Worm (Caenorhabditis elegans) whole organism, L4 larva: ENCODE measurements around the gene rla-2.

Experiments used
- F26F4.8 ChIP-seq: fragments of 200-800 bp; sonication (Bioruptor generic); conservative IDR thresholded peaks from 2 replicates; pipeline ENCODE4 v1.3.6; 2022; ENCODE audit warnings: missing genetic modification characterization, missing compliant biosample characterization
- F49E8.2 ChIP-seq: sonication (generic microtip); optimal IDR thresholded peaks from 2 replicates; lab custom pipeline; 2016; ENCODE audit warnings: missing compliant biosample characterization, mild to moderate bottlenecking, missing genetic modification characterization, borderline replicate concordance
- Y48G9A.11 ChIP-seq: fragments of 200-800 bp; sonication (Bioruptor generic); IDR thresholded peaks from 2 replicates; pipeline ENCODE4 v1.3.6; 2022; ENCODE audit warnings: missing genetic modification reagents, missing genetic modification characterization, missing compliant biosample characterization
- Y75B8A.6 ChIP-seq: fragments of 200-800 bp; sonication (Bioruptor generic); IDR thresholded peaks from 2 replicates; pipeline ENCODE4 v1.3.6; 2022; ENCODE audit warnings: missing genetic modification reagents, missing genetic modification characterization, missing compliant biosample characterization
- ZK337.2 ChIP-seq: fragments of 200-800 bp; sonication (Bioruptor generic); IDR thresholded peaks from 2 replicates; pipeline ENCODE4 v1.3.6; 2022; ENCODE audit warnings: missing genetic modification reagents, missing genetic modification characterization, missing compliant biosample characterization
- aha-1 ChIP-seq: fragments of 150-350 bp; peaks from one replicate; lab custom pipeline; 2014; ENCODE audit warnings: missing biosample characterization, missing genetic modification characterization
- ama-1 ChIP-seq: fragments of 150-350 bp; optimal IDR thresholded peaks from 2 replicates; lab custom pipeline; 2014; ENCODE audit warnings: inconsistent platforms, mixed read lengths
- arid-1 ChIP-seq: fragments of 200-800 bp; sonication (Bioruptor generic); conservative IDR thresholded peaks from 2 replicates; pipeline ENCODE4 v1.3.6; 2022; ENCODE audit warnings: missing genetic modification reagents, missing genetic modification characterization, missing compliant biosample characterization
- attf-4 ChIP-seq: sonication (generic microtip); optimal IDR thresholded peaks from 3 replicates; lab custom pipeline; 2017; ENCODE audit warnings: missing biosample characterization, missing genetic modification characterization
- ceh-44 ChIP-seq: fragments of 200-800 bp; sonication (Bioruptor generic); IDR thresholded peaks from 2 replicates; pipeline ENCODE4 v1.3.6; 2022; ENCODE audit warnings: missing genetic modification reagents, missing genetic modification characterization, missing compliant biosample characterization
- ceh-82 ChIP-seq: sonication (generic microtip); optimal IDR thresholded peaks from 2 replicates; lab custom pipeline; 2017; ENCODE audit warnings: missing biosample characterization, missing genetic modification characterization
- ces-1 ChIP-seq: fragments of 150-350 bp; sonication (generic microtip); optimal IDR thresholded peaks from 4 replicates; lab custom pipeline; 2014; ENCODE audit warnings: missing biosample characterization, missing genetic modification reagents, missing genetic modification characterization
- dmd-6 ChIP-seq: fragments of 200-800 bp; sonication (Bioruptor generic); IDR thresholded peaks from 2 replicates; pipeline ENCODE4 v1.3.6; 2022; ENCODE audit warnings: missing genetic modification reagents, missing genetic modification characterization, missing compliant biosample characterization
- dmd-8 ChIP-seq: fragments of 200-800 bp; sonication (Bioruptor generic); IDR thresholded peaks from 2 replicates; pipeline ENCODE4 v1.3.6; 2022; ENCODE audit warnings: missing genetic modification characterization, missing compliant biosample characterization
- dmd-9 ChIP-seq: fragments of 200-800 bp; sonication (Bioruptor generic); IDR thresholded peaks from 2 replicates; pipeline ENCODE4 v1.3.6; 2022; ENCODE audit warnings: missing genetic modification reagents, missing genetic modification characterization, missing compliant biosample characterization
- dpl-1 ChIP-seq: fragments of 150-350 bp; optimal IDR thresholded peaks from 2 replicates; lab custom pipeline; 2014; ENCODE audit warnings: missing biosample characterization, missing genetic modification reagents, missing genetic modification characterization
- fkh-10 ChIP-seq: fragments of 150-350 bp; optimal IDR thresholded peaks from 2 replicates; lab custom pipeline; 2014; ENCODE audit warnings: missing biosample characterization, missing genetic modification reagents, missing genetic modification characterization
- fos-1 ChIP-seq: fragments of 150-350 bp; optimal IDR thresholded peaks from 2 replicates; lab custom pipeline; 2014; ENCODE audit warnings: missing biosample characterization, missing genetic modification characterization
- gei-8 ChIP-seq: fragments of 200-800 bp; sonication (Bioruptor generic); optimal IDR thresholded peaks from 2 replicates; lab custom pipeline; 2018; ENCODE audit warnings: mild to moderate bottlenecking, missing genetic modification characterization, missing compliant biosample characterization
- hlh-11 ChIP-seq: fragments of 200-800 bp; sonication (Bioruptor generic); optimal IDR thresholded peaks from 2 replicates; lab custom pipeline; 2018; ENCODE audit warnings: mild to moderate bottlenecking, missing genetic modification characterization, missing compliant biosample characterization
- hlh-30 ChIP-seq: sonication (generic microtip); optimal IDR thresholded peaks from 2 replicates; lab custom pipeline; 2017; ENCODE audit warnings: antibody characterized with exemption, mild to moderate bottlenecking, missing genetic modification characterization, missing compliant biosample characterization; ENCODE audit not compliant: insufficient read depth
- jun-1 ChIP-seq: fragments of 150-350 bp; optimal IDR thresholded peaks from 2 replicates; lab custom pipeline; 2014; ENCODE audit warnings: missing biosample characterization, missing genetic modification reagents, missing genetic modification characterization
- lim-7 ChIP-seq: fragments of 200-800 bp; sonication (Bioruptor generic); IDR thresholded peaks from 2 replicates; pipeline ENCODE4 v1.3.6; 2022; ENCODE audit warnings: missing genetic modification characterization, missing compliant biosample characterization
- lin-1 ChIP-seq: fragments of 200-800 bp; sonication (Bioruptor generic); IDR thresholded peaks from 2 replicates; pipeline ENCODE4 v1.3.6; 2022; ENCODE audit warnings: missing genetic modification reagents, missing genetic modification characterization, missing compliant biosample characterization
- lin-13 ChIP-seq: fragments of 150-350 bp; optimal IDR thresholded peaks from 2 replicates; lab custom pipeline; 2014; ENCODE audit warnings: missing biosample characterization, missing genetic modification reagents, missing genetic modification characterization
- lin-15B ChIP-seq: fragments of 150-350 bp; sonication (generic microtip); optimal IDR thresholded peaks from 3 replicates; lab custom pipeline; 2014; ENCODE audit warnings: missing biosample characterization, missing genetic modification characterization
- lin-38 ChIP-seq: fragments of 200-800 bp; sonication (Bioruptor generic); IDR thresholded peaks from 2 replicates; pipeline ENCODE4 v1.3.6; 2022; ENCODE audit warnings: missing genetic modification reagents, missing genetic modification characterization, missing compliant biosample characterization
- lir-3 ChIP-seq: sonication (generic microtip); optimal IDR thresholded peaks from 2 replicates; lab custom pipeline; 2016; ENCODE audit warnings: mild to moderate bottlenecking, missing genetic modification characterization, missing compliant biosample characterization
- lsy-2 ChIP-seq, 2 experiments: fragments of 150-350 bp in 1 of 2; sonication (generic microtip) in 1 of 2; optimal IDR thresholded peaks; 2 replicates each; lab custom pipeline; 2014 to 2017; ENCODE audit warnings: missing biosample characterization in 2 of 2, missing genetic modification characterization in 2 of 2
- mxl-2 ChIP-seq: fragments of 200-800 bp; sonication (Bioruptor generic); conservative IDR thresholded peaks from 2 replicates; pipeline ENCODE4 v1.3.6; 2022; ENCODE audit warnings: missing genetic modification reagents, missing genetic modification characterization, missing compliant biosample characterization
- nhr-10 ChIP-seq: fragments of 150-350 bp; optimal IDR thresholded peaks from 2 replicates; lab custom pipeline; 2014; ENCODE audit warnings: missing biosample characterization, missing genetic modification characterization
- nhr-28 ChIP-seq: fragments of 150-350 bp; optimal IDR thresholded peaks from 2 replicates; lab custom pipeline; 2014; ENCODE audit warnings: missing biosample characterization, missing genetic modification characterization
- nhr-41 ChIP-seq: fragments of 200-800 bp; sonication (Bioruptor generic); IDR thresholded peaks from 2 replicates; pipeline ENCODE4 v1.3.6; 2022; ENCODE audit warnings: missing genetic modification reagents, missing genetic modification characterization, missing compliant biosample characterization
- nhr-48 ChIP-seq: sonication (generic microtip); optimal IDR thresholded peaks from 2 replicates; lab custom pipeline; 2016; ENCODE audit warnings: mild to moderate bottlenecking, missing genetic modification characterization, missing compliant biosample characterization
- nhr-76 ChIP-seq: fragments of 150-350 bp; optimal IDR thresholded peaks from 2 replicates; lab custom pipeline; 2014; ENCODE audit warnings: missing biosample characterization, missing genetic modification characterization
- pha-4 ChIP-seq, 2 experiments: fragments of 150-350 bp in 1 of 2; fragments of 200-800 bp in 1 of 2; sonication (Bioruptor generic) in 1 of 2; IDR thresholded peaks in 1 of 2; optimal IDR thresholded peaks in 1 of 2; 2 replicates each; pipeline versions ENCODE4 v1.3.6 to Lab custom; 2014 to 2022; ENCODE audit warnings: missing genetic modification characterization in 2 of 2, missing genetic modification reagents in 2 of 2, missing biosample characterization in 1 of 2, missing compliant biosample characterization in 1 of 2
- php-3 ChIP-seq: fragments of 200-800 bp; sonication (Bioruptor generic); IDR thresholded peaks from 2 replicates; pipeline ENCODE4 v1.3.6; 2022; ENCODE audit warnings: missing genetic modification reagents, missing genetic modification characterization, missing compliant biosample characterization
- pqm-1 ChIP-seq: sonication (generic microtip); optimal IDR thresholded peaks from 2 replicates; lab custom pipeline; 2017; ENCODE audit warnings: missing biosample characterization, missing genetic modification characterization
- rbr-2 ChIP-seq: sonication (generic microtip); optimal IDR thresholded peaks from 2 replicates; lab custom pipeline; 2016; ENCODE audit warnings: missing genotype, missing genetic modification characterization, missing compliant biosample characterization
- saeg-2 ChIP-seq: fragments of 200-800 bp; sonication (Bioruptor generic); IDR thresholded peaks from 2 replicates; pipeline ENCODE4 v1.3.6; 2022; ENCODE audit warnings: missing genetic modification reagents, missing genetic modification characterization, missing compliant biosample characterization
- skn-1 ChIP-seq: fragments of 150-350 bp; optimal IDR thresholded peaks from 2 replicates; lab custom pipeline; 2014; ENCODE audit warnings: missing biosample characterization, missing genetic modification characterization
- snpc-1.2 ChIP-seq: fragments of 200-800 bp; sonication (Bioruptor generic); IDR thresholded peaks from 2 replicates; pipeline ENCODE4 v1.3.6; 2022; ENCODE audit warnings: missing genetic modification reagents, missing genetic modification characterization, missing compliant biosample characterization
- spr-3 ChIP-seq: fragments of 200-800 bp; sonication (Bioruptor generic); optimal IDR thresholded peaks from 2 replicates; lab custom pipeline; 2018; ENCODE audit warnings: mild to moderate bottlenecking, missing genetic modification characterization, missing compliant biosample characterization
- unc-130 ChIP-seq: sonication (generic microtip); optimal IDR thresholded peaks from 2 replicates; lab custom pipeline; 2016; ENCODE audit warnings: missing genetic modification reagents, missing genetic modification characterization, missing compliant biosample characterization
- unc-39 ChIP-seq: sonication (generic microtip); optimal IDR thresholded peaks from 2 replicates; lab custom pipeline; 2017; ENCODE audit warnings: missing biosample characterization, missing genetic modification characterization
- unc-62 ChIP-seq, 3 experiments: fragments of 150-350 bp in 1 of 3; sonication (generic microtip); optimal IDR thresholded peaks in 2 of 3; peaks in 1 of 3; 1 replicate in 1 of 3; 2 replicates in 2 of 3; lab custom pipeline; 2014 to 2017; ENCODE audit warnings: missing biosample characterization in 3 of 3, missing genetic modification characterization in 3 of 3, missing genetic modification reagents in 3 of 3, missing genotype in 1 of 3
- zfp-3 ChIP-seq: fragments of 200-800 bp; sonication (Bioruptor generic); conservative IDR thresholded peaks from 2 replicates; pipeline ENCODE4 v1.3.6; 2022; ENCODE audit warnings: missing genetic modification reagents, missing genetic modification characterization, missing compliant biosample characterization
- zip-2 ChIP-seq: fragments of 150-350 bp; optimal IDR thresholded peaks from 2 replicates; lab custom pipeline; 2014; ENCODE audit warnings: missing biosample characterization, missing genetic modification characterization

Gene rla-2

ce11 chrIV:13398728-13399127 is 28.6 kb upstream of the rla-2 start, which contains the start of gene Y62E10A.13:
TSS of gene Y62E10A.13 (minus strand) at chrIV:13399053.
- TF ChIP-seq unc-130 (GFP tag; lab: Kevin White, UChicago) (no peak), Y48G9A.11 (GFP tag; lab: Robert Waterston, UW) (no peak), lin-38 (GFP tag; lab: Robert Waterston, UW) (peak; percentile 42; the same call in 1 of the 2 replicates), snpc-1.2 (GFP tag; lab: Robert Waterston, UW) (no peak), gei-8 (no peak), dmd-8 (GFP tag; lab: Robert Waterston, UW) (no peak), lin-15B (tag; lab: Kevin White, UChicago) (no peak), attf-4 (tag; lab: Kevin White, UChicago) (no peak), rbr-2 (tag; lab: Kevin White, UChicago) (no peak), F49E8.2 (tag; lab: Kevin White, UChicago) (peak; percentile 9), lin-1 (GFP tag; lab: Robert Waterston, UW) (no peak), Y75B8A.6 (GFP tag; lab: Robert Waterston, UW) (no peak), ceh-44 (GFP tag; lab: Robert Waterston, UW) (no peak), lsy-2 (tag; optimal IDR thresholded peaks at IDR 0.05; lab: Kevin White, UChicago) (no peak), saeg-2 (GFP tag; lab: Robert Waterston, UW) (no peak)

ce11 chrIV:13396375-13396774 is 26.3 kb upstream of the rla-2 start:
- TF ChIP-seq saeg-2 (GFP tag; lab: Robert Waterston, UW) (no peak), dmd-9 (GFP tag; lab: Robert Waterston, UW) (no peak), F26F4.8 (GFP tag; lab: Robert Waterston, UW) (no peak), arid-1 (GFP tag; lab: Robert Waterston, UW) (no peak), ces-1 (GFP tag; lab: Kevin White, UChicago) (no peak), spr-3 (GFP tag; lab: Kevin White, UChicago) (no peak), lin-38 (GFP tag; lab: Robert Waterston, UW) (no peak), aha-1 (tag; lab: Kevin White, UChicago) (peak; percentile 100), mxl-2 (GFP tag; lab: Robert Waterston, UW) (peak; percentile 59; the same call in 1 of the 2 replicates), ama-1 (lab: Kevin White, UChicago) (no peak), ceh-82 (tag; lab: Kevin White, UChicago) (no peak), lsy-2 (tag; optimal IDR thresholded peaks at IDR 0.05; lab: Kevin White, UChicago) (peak in 1 of 2 experiments; percentile 16), ceh-44 (GFP tag; lab: Robert Waterston, UW) (no peak), F49E8.2 (tag; lab: Kevin White, UChicago) (no peak), unc-62 (GFP tag; optimal IDR thresholded peaks at IDR 0.05 in 1 of 2; lab: Kevin White, UChicago) (no peak), unc-62 (tag; optimal IDR thresholded peaks at IDR 0.05; lab: Kevin White, UChicago) (no peak), unc-130 (GFP tag; lab: Kevin White, UChicago) (no peak), dmd-6 (peak; percentile 60), fkh-10 (no peak), skn-1 (no peak), nhr-10 (no peak), Y48G9A.11 (GFP tag; lab: Robert Waterston, UW) (no peak), lin-13 (GFP tag; lab: Kevin White, UChicago) (no peak), unc-39 (tag; lab: Kevin White, UChicago) (no peak), zip-2 (no peak), php-3 (peak; percentile 52; the same call in 1 of the 2 replicates), nhr-28 (tag; lab: Kevin White, UChicago) (peak; percentile 90), pha-4 (GFP tag; IDR thresholded peaks at IDR 0.05; lab: Robert Waterston, UW) (no peak), pha-4 (tag; optimal IDR thresholded peaks at IDR 0.05; lab: Kevin White, UChicago) (no peak), zfp-3 (GFP tag; lab: Robert Waterston, UW) (no peak), nhr-41 (no peak), nhr-76 (tag; lab: Kevin White, UChicago) (no peak), hlh-11 (tag; lab: Kevin White, UChicago) (peak; percentile 65), lin-1 (GFP tag; lab: Robert Waterston, UW) (no peak), nhr-48 (tag; lab: Kevin White, UChicago) (peak; percentile 61), jun-1 (tag; lab: Kevin White, UChicago) (no peak), lir-3 (tag; lab: Kevin White, UChicago) (no peak), hlh-30 (tag; lab: Kevin White, UChicago) (peak; percentile 64), rbr-2 (tag; lab: Kevin White, UChicago) (no peak), lim-7 (GFP tag; lab: Robert Waterston, UW) (no peak), fos-1 (no peak), ZK337.2 (GFP tag; lab: Robert Waterston, UW) (no peak), pqm-1 (tag; lab: Kevin White, UChicago) (peak; percentile 75), dpl-1 (GFP tag; lab: Kevin White, UChicago) (no peak)
